Worm (Caenorhabditis elegans) whole organism, young adult: ENCODE measurements around the gene R11E3.2.

Experiments used
- B0035.1 ChIP-seq: sonication (generic microtip); optimal IDR thresholded peaks from 2 replicates; lab custom pipeline; 2016; ENCODE audit warnings: missing genetic modification characterization, mild to moderate bottlenecking, missing compliant biosample characterization, missing genotype, missing genetic modification reagents
- B0261.1 ChIP-seq: sonication (generic microtip); optimal IDR thresholded peaks from 2 replicates; lab custom pipeline; 2016; ENCODE audit warnings: mild to moderate bottlenecking, missing genetic modification characterization, moderate library complexity, missing compliant biosample characterization
- F10E7.11 ChIP-seq: sonication (generic microtip); optimal IDR thresholded peaks from 2 replicates; lab custom pipeline; 2017; ENCODE audit warnings: mild to moderate bottlenecking, missing genetic modification characterization, moderate library complexity, missing compliant biosample characterization
- F22D6.2 ChIP-seq: sonication (generic microtip); optimal IDR thresholded peaks from 2 replicates; lab custom pipeline; 2016; ENCODE audit warnings: mild to moderate bottlenecking, missing genetic modification characterization, missing compliant biosample characterization
- F23B12.7 ChIP-seq: sonication (generic microtip); optimal IDR thresholded peaks from 2 replicates; lab custom pipeline; 2017; ENCODE audit warnings: missing genetic modification characterization, mild to moderate bottlenecking, missing compliant biosample characterization, antibody characterized with exemption, moderate library complexity; ENCODE audit not compliant: insufficient read depth
- F39B2.1 ChIP-seq: fragments of 200-800 bp; sonication (Bioruptor generic); IDR thresholded peaks from 2 replicates; pipeline ENCODE4 v1.3.6; 2022; ENCODE audit warnings: missing genetic modification reagents, missing genetic modification characterization, missing compliant biosample characterization
- F57A8.1 ChIP-seq: fragments of 200-800 bp; sonication (Bioruptor generic); optimal IDR thresholded peaks from 2 replicates; lab custom pipeline; 2018; ENCODE audit warnings: mild to moderate bottlenecking, missing genetic modification characterization, moderate library complexity, missing compliant biosample characterization
- K11D2.4 ChIP-seq: fragments of 200-800 bp; sonication (Bioruptor generic); IDR thresholded peaks from 2 replicates; pipeline ENCODE4 v1.3.6; 2022; ENCODE audit warnings: missing genetic modification reagents, missing genetic modification characterization, missing compliant biosample characterization
- T07F8.4 ChIP-seq: sonication (generic microtip); optimal IDR thresholded peaks from 2 replicates; lab custom pipeline; 2016; ENCODE audit warnings: mild to moderate bottlenecking, missing genetic modification characterization, moderate library complexity, missing compliant biosample characterization
- Y53G8AR.9 ChIP-seq: fragments of 200-800 bp; sonication (Bioruptor generic); conservative IDR thresholded peaks from 2 replicates; pipeline ENCODE4 v1.3.6; 2022; ENCODE audit warnings: missing genetic modification reagents, missing genetic modification characterization, missing compliant biosample characterization
- Y67H2A.10 ChIP-seq: fragments of 200-800 bp; sonication (Bioruptor generic); conservative IDR thresholded peaks from 2 replicates; pipeline ENCODE4 v1.3.6; 2022; ENCODE audit warnings: missing genetic modification reagents, missing genetic modification characterization, missing compliant biosample characterization
- atf-7 ChIP-seq: sonication (generic microtip); optimal IDR thresholded peaks from 2 replicates; lab custom pipeline; 2017; ENCODE audit warnings: mild to moderate bottlenecking, missing genetic modification characterization, missing compliant biosample characterization
- athp-1 ChIP-seq: sonication (generic microtip); optimal IDR thresholded peaks from 2 replicates; lab custom pipeline; 2017; ENCODE audit warnings: mild to moderate bottlenecking, missing genetic modification characterization, missing compliant biosample characterization
- attf-3 ChIP-seq: fragments of 200-800 bp; sonication (Bioruptor generic); conservative IDR thresholded peaks from 2 replicates; pipeline ENCODE4 v1.3.6; 2022; ENCODE audit warnings: missing genetic modification reagents, missing genetic modification characterization, missing compliant biosample characterization
- bed-1 ChIP-seq: fragments of 200-800 bp; sonication (Bioruptor generic); IDR thresholded peaks from 2 replicates; pipeline ENCODE4 v1.3.6; 2022; ENCODE audit warnings: missing genetic modification reagents, missing genetic modification characterization, missing compliant biosample characterization
- ccch-3 ChIP-seq: fragments of 200-800 bp; sonication (Bioruptor generic); optimal IDR thresholded peaks from 2 replicates; lab custom pipeline; 2018; ENCODE audit warnings: mild to moderate bottlenecking, missing genetic modification characterization, missing compliant biosample characterization
- cebp-2 ChIP-seq: fragments of 200-800 bp; sonication (Bioruptor generic); IDR thresholded peaks from 2 replicates; pipeline ENCODE4 v1.3.6; 2022; ENCODE audit warnings: missing genetic modification characterization, missing compliant biosample characterization
- ceh-100 ChIP-seq: fragments of 200-800 bp; sonication (Bioruptor generic); IDR thresholded peaks from 2 replicates; pipeline ENCODE4 v1.3.6; 2022; ENCODE audit warnings: missing genetic modification reagents, missing genetic modification characterization, missing compliant biosample characterization
- ceh-40 ChIP-seq: fragments of 200-800 bp; sonication (Bioruptor generic); IDR thresholded peaks from 2 replicates; pipeline ENCODE4 v1.3.6; 2022; ENCODE audit warnings: missing genetic modification characterization, missing compliant biosample characterization
- chd-7 ChIP-seq: sonication (generic microtip); optimal IDR thresholded peaks from 2 replicates; lab custom pipeline; 2016; ENCODE audit warnings: mild to moderate bottlenecking, missing genetic modification characterization, moderate library complexity, missing compliant biosample characterization
- dpff-1 ChIP-seq: sonication (generic microtip); optimal IDR thresholded peaks from 2 replicates; lab custom pipeline; 2017; ENCODE audit warnings: mild to moderate bottlenecking, missing genetic modification characterization, missing compliant biosample characterization
- dpl-1 ChIP-seq: fragments of 150-350 bp; optimal IDR thresholded peaks from 2 replicates; lab custom pipeline; 2014; ENCODE audit warnings: missing biosample characterization, missing genetic modification reagents, missing genetic modification characterization
- egl-44 ChIP-seq: fragments of 200-800 bp; sonication (Bioruptor generic); IDR thresholded peaks from 2 replicates; pipeline ENCODE4 v1.3.6; 2022; ENCODE audit warnings: missing genetic modification reagents, missing genetic modification characterization, missing compliant biosample characterization
- egrh-3 ChIP-seq: fragments of 200-800 bp; sonication (Bioruptor generic); IDR thresholded peaks from 2 replicates; pipeline ENCODE4 v1.3.6; 2022; ENCODE audit warnings: missing genetic modification reagents, missing genetic modification characterization, missing compliant biosample characterization
- hlh-12 ChIP-seq: sonication (generic microtip); optimal IDR thresholded peaks from 2 replicates; lab custom pipeline; 2016; ENCODE audit warnings: missing genetic modification characterization, missing compliant biosample characterization
- hmg-1.2 ChIP-seq: fragments of 200-800 bp; sonication (Bioruptor generic); IDR thresholded peaks from 2 replicates; pipeline ENCODE4 v1.3.6; 2022; ENCODE audit warnings: missing genetic modification reagents, missing genetic modification characterization, missing compliant biosample characterization
- hmg-20 ChIP-seq: fragments of 200-800 bp; sonication (Bioruptor generic); IDR thresholded peaks from 2 replicates; pipeline ENCODE4 v1.3.6; 2022; ENCODE audit warnings: missing genetic modification reagents, missing genetic modification characterization, missing compliant biosample characterization
- hrde-1 ChIP-seq: sonication (generic microtip); optimal IDR thresholded peaks from 2 replicates; lab custom pipeline; 2016; ENCODE audit warnings: missing genetic modification characterization, mild to moderate bottlenecking, missing compliant biosample characterization, moderate library complexity, missing genotype, missing genetic modification reagents, borderline replicate concordance
- hsf-1 ChIP-seq: fragments of 200-800 bp; sonication (Bioruptor generic); IDR thresholded peaks from 2 replicates; pipeline ENCODE4 v1.3.6; 2022; ENCODE audit warnings: missing genetic modification reagents, missing genetic modification characterization, missing compliant biosample characterization
- let-526 ChIP-seq: fragments of 200-800 bp; sonication (Bioruptor generic); IDR thresholded peaks from 2 replicates; pipeline ENCODE4 v1.3.6; 2022; ENCODE audit warnings: missing genetic modification reagents, missing genetic modification characterization, missing compliant biosample characterization
- lin-26 ChIP-seq: fragments of 200-800 bp; sonication (Bioruptor generic); IDR thresholded peaks from 2 replicates; pipeline ENCODE4 v1.3.6; 2022; ENCODE audit warnings: missing genetic modification reagents, missing genetic modification characterization, missing compliant biosample characterization
- lin-54 ChIP-seq: fragments of 200-800 bp; sonication (Bioruptor generic); optimal IDR thresholded peaks from 2 replicates; lab custom pipeline; 2018; ENCODE audit warnings: mild to moderate bottlenecking, missing genetic modification characterization, missing compliant biosample characterization
- lir-1 ChIP-seq: fragments of 200-800 bp; sonication (Bioruptor generic); conservative IDR thresholded peaks from 2 replicates; pipeline ENCODE4 v1.3.6; 2022; ENCODE audit warnings: missing genetic modification reagents, missing genetic modification characterization, missing compliant biosample characterization
- madf-3 ChIP-seq: fragments of 200-800 bp; sonication (Bioruptor generic); IDR thresholded peaks from 2 replicates; pipeline ENCODE4 v1.3.6; 2022; ENCODE audit warnings: missing genetic modification reagents, missing genetic modification characterization, missing compliant biosample characterization
- madf-6 ChIP-seq: fragments of 200-800 bp; sonication (Bioruptor generic); IDR thresholded peaks from 2 replicates; pipeline ENCODE4 v1.3.6; 2022; ENCODE audit warnings: missing genetic modification reagents, missing genetic modification characterization, missing compliant biosample characterization
- mcd-1 ChIP-seq: fragments of 200-800 bp; sonication (Bioruptor generic); IDR thresholded peaks from 2 replicates; pipeline ENCODE4 v1.3.6; 2022; ENCODE audit warnings: missing genetic modification reagents, missing genetic modification characterization, missing compliant biosample characterization
- mes-4 ChIP-seq: sonication (generic microtip); optimal IDR thresholded peaks from 2 replicates; lab custom pipeline; 2016; ENCODE audit warnings: missing genotype, missing genetic modification characterization, missing compliant biosample characterization
- nfyb-1 ChIP-seq: fragments of 200-800 bp; sonication (Bioruptor generic); IDR thresholded peaks from 2 replicates; pipeline ENCODE4 v1.3.6; 2022; ENCODE audit warnings: missing genetic modification reagents, missing genetic modification characterization, missing compliant biosample characterization
- nhr-179 ChIP-seq: sonication (generic microtip); optimal IDR thresholded peaks from 2 replicates; lab custom pipeline; 2016; ENCODE audit warnings: mild to moderate bottlenecking, missing genetic modification characterization, missing compliant biosample characterization
- rpc-1 ChIP-seq, 2 experiments: fragments of 150-350 bp in 1 of 2; sonication (generic microtip) in 1 of 2; optimal IDR thresholded peaks; 2 replicates each; lab custom pipeline; 2014 to 2018; ENCODE audit warnings: missing biosample characterization in 1 of 2, missing genetic modification characterization in 1 of 2, missing genetic modification reagents in 1 of 2, missing genotype in 1 of 2
- snpc-1.3 ChIP-seq: sonication (generic microtip); optimal IDR thresholded peaks from 2 replicates; lab custom pipeline; 2017; ENCODE audit warnings: missing genetic modification characterization, mild to moderate bottlenecking, missing compliant biosample characterization, antibody characterized with exemption, moderate library complexity, missing genotype, missing genetic modification reagents; ENCODE audit not compliant: insufficient read depth
- snpc-4 ChIP-seq, 5 experiments: fragments of 150-350 bp in 1 of 5; sonication (generic microtip) in 4 of 5; optimal IDR thresholded peaks; 2 replicates each; lab custom pipeline; 2014 to 2018; ENCODE audit warnings: missing genetic modification characterization in 5 of 5, missing biosample characterization in 3 of 5, antibody characterized with exemption in 2 of 5, mild to moderate bottlenecking in 2 of 5, missing compliant biosample characterization in 2 of 5, missing genotype in 2 of 5, moderate library complexity in 2 of 5, missing genetic modification reagents in 1 of 5
- somi-1 ChIP-seq: fragments of 200-800 bp; sonication (Bioruptor generic); optimal IDR thresholded peaks from 2 replicates; lab custom pipeline; 2018; ENCODE audit warnings: mild to moderate bottlenecking, missing genetic modification characterization, missing compliant biosample characterization
- sptf-2 ChIP-seq: fragments of 200-800 bp; sonication (Bioruptor generic); optimal IDR thresholded peaks from 2 replicates; lab custom pipeline; 2018; ENCODE audit warnings: mild to moderate bottlenecking, missing genetic modification characterization, missing compliant biosample characterization
- tbx-9 ChIP-seq: sonication (generic microtip); optimal IDR thresholded peaks from 2 replicates; lab custom pipeline; 2016; ENCODE audit warnings: borderline replicate concordance, missing genetic modification characterization, inconsistent platforms, missing compliant biosample characterization
- unc-62 ChIP-seq: fragments of 150-350 bp; optimal IDR thresholded peaks from 2 replicates; lab custom pipeline; 2014; ENCODE audit warnings: missing biosample characterization, missing genetic modification reagents, missing genetic modification characterization
- zfh-2 ChIP-seq: fragments of 200-800 bp; sonication (Bioruptor generic); conservative IDR thresholded peaks from 2 replicates; pipeline ENCODE4 v1.3.6; 2022; ENCODE audit warnings: missing genetic modification reagents, missing genetic modification characterization, missing compliant biosample characterization

Gene R11E3.2

DNA sequence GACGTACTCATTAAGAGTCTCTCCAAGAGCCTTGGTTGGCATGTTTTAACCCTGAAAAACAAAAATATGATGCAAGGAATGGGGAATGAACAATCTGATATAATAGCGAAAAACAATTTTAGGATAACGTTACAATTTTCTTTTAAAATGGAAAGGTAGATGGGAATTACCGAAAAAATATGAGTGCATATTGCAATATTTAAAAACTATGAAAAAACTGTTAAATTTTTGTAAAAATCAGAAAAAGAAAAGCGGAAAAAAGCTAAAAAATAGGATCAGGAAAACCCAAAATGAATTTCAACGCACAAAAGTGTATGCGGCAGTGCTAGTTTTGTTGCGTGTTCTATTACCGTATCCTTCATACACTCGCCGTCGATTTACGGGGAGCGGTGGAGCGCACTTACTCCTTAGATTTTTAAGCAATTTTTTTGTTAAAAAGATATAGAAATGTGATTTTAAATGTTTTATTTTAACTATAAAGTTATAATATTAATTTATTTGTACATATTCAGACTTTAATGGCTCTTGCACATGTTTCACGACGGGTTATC is 22.1 kb upstream of the R11E3.2 start, which contains the start of the genes rpl-20 and Y17G9B.5 (continued):
- TF ChIP-seq rpc-1 (optimal IDR thresholded peaks at IDR 0.05; lab: Kevin White, UChicago) (peak; percentile 45), rpc-1 (tag; optimal IDR thresholded peaks at IDR 0.05; lab: Kevin White, UChicago) (peak; percentile 14), chd-7 (peak; percentile 99), hmg-1.2 (GFP tag; lab: Robert Waterston, UW) (peak; percentile 97), madf-6 (peak; percentile 99), T07F8.4 (tag; lab: Kevin White, UChicago) (peak; percentile 92), tbx-9 (tag; lab: Kevin White, UChicago) (peak; percentile 42), F39B2.1 (GFP tag; lab: Robert Waterston, UW) (peak; percentile 92), dpff-1 (tag; lab: Kevin White, UChicago) (peak; percentile 78), nfyb-1 (GFP tag; lab: Robert Waterston, UW) (peak; percentile 99), ceh-40 (GFP tag; lab: Robert Waterston, UW) (peak; percentile 92), hrde-1 (peak; percentile 97), ceh-100 (GFP tag; lab: Robert Waterston, UW) (peak; percentile 94), sptf-2 (peak; percentile 84), lir-1 (GFP tag; lab: Robert Waterston, UW) (peak; percentile 99), B0261.1 (peak; percentile 47), F10E7.11 (tag; lab: Kevin White, UChicago) (peak; percentile 93), dpl-1 (peak; percentile 96), atf-7 (tag; lab: Kevin White, UChicago) (peak; percentile 99), hlh-12 (tag; lab: Kevin White, UChicago) (no peak), let-526 (peak; percentile 99), attf-3 (peak; percentile 87), ccch-3 (GFP tag; lab: Kevin White, UChicago) (peak; percentile 68), unc-62 (peak; percentile 32), egrh-3 (GFP tag; lab: Robert Waterston, UW) (peak; percentile 82), cebp-2 (GFP tag; lab: Robert Waterston, UW) (peak; percentile 98), athp-1 (tag; lab: Kevin White, UChicago) (peak; percentile 100), F22D6.2 (tag; lab: Kevin White, UChicago) (peak; percentile 96), Y53G8AR.9 (GFP tag; lab: Robert Waterston, UW) (peak; percentile 100), hmg-20 (GFP tag; lab: Robert Waterston, UW) (peak; percentile 98), mcd-1 (GFP tag; lab: Robert Waterston, UW) (peak; percentile 100), lin-26 (peak; percentile 90), F57A8.1 (peak; percentile 84), B0035.1 (tag; lab: Kevin White, UChicago) (peak; percentile 96), bed-1 (GFP tag; lab: Robert Waterston, UW) (0 out of 2 replicates have a peak, but pooled peaks have one; percentile 85), egl-44 (GFP tag; lab: Robert Waterston, UW) (peak; percentile 98), K11D2.4 (GFP tag; lab: Robert Waterston, UW) (peak; percentile 100), somi-1 (GFP tag; lab: Kevin White, UChicago) (peak; percentile 100), madf-3 (peak; percentile 99), nhr-179 (tag; lab: Kevin White, UChicago) (no peak), F23B12.7 (tag; lab: Kevin White, UChicago) (peak; percentile 99), lin-54 (GFP tag; lab: Kevin White, UChicago) (peak; percentile 99), Y67H2A.10 (GFP tag; lab: Robert Waterston, UW) (peak; percentile 96), hsf-1 (GFP tag; lab: Robert Waterston, UW) (peak; percentile 97), mes-4 (tag; lab: Kevin White, UChicago) (peak; percentile 88), snpc-1.3 (tag; lab: Kevin White, UChicago) (peak; percentile 99), zfh-2 (peak; percentile 72), snpc-4 (GFP tag; optimal IDR thresholded peaks at IDR 0.05; lab: Kevin White, UChicago) (peak; percentile 95), snpc-4 (tag; optimal IDR thresholded peaks at IDR 0.05; lab: Kevin White, UChicago) (peak; percentile 95 to 97 (median 96))
